Worm (Caenorhabditis elegans) whole organism, midembryonic: ENCODE results near the gene nhr-209.

Experiments used
- T22C8.4 ChIP-seq: fragments of 200-800 bp; sonication (Bioruptor generic); IDR thresholded peaks from 2 replicates; pipeline ENCODE4 v1.3.6; 2022; ENCODE audit warnings: missing genetic modification characterization, missing compliant biosample characterization
- cog-1 ChIP-seq: sonication (generic microtip); optimal IDR thresholded peaks from 2 replicates; lab custom pipeline; 2016; ENCODE audit warnings: missing genetic modification characterization, missing compliant biosample characterization
- flt-1 ChIP-seq: fragments of 200-800 bp; sonication (Bioruptor generic); IDR thresholded peaks from 2 replicates; pipeline ENCODE4 v1.3.6; 2022; ENCODE audit warnings: missing genetic modification characterization, missing compliant biosample characterization
- ztf-23 ChIP-seq: fragments of 200-800 bp; sonication (Bioruptor generic); IDR thresholded peaks from 2 replicates; pipeline ENCODE4 v1.3.6; 2022; ENCODE audit warnings: missing genetic modification reagents, missing genetic modification characterization, missing compliant biosample characterization

DNA sequence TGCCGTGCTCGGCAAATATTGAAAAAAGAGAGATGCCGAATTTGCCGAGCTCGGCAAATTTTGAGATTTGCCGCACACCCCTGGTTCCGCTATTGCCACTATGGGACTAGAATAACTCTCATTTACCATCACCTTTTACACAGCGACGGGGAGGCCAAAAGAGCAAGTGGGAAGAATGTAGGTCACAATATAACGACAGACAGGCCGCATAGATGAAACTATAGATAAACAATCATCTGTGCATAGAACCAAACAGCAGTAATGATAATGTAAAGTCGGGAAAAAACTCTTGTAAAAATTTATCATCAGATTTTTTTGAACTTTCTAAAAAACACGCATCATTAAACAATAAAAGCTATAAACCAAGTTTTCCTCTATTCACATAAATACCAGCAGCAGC lies 29.5 kb upstream of the nhr-209 start, which contains the start of gene kmo-2:
- TF ChIP-seq ztf-23 (no peak), cog-1 (tag; lab: Kevin White, UChicago) (no peak), flt-1 (GFP tag; lab: Robert Waterston, UW) (no peak), T22C8.4 (GFP tag; lab: Robert Waterston, UW) (no peak)
